Worm (Caenorhabditis elegans): ENCODE data around the gene clec-34.

clec-34 gene

ce11 chrV:16735518-16735917, at the start of gene clec-34, which contains the start of gene clec-38:
clec-34 (plus strand) TSS chrV:16735765.
clec-38 (minus strand) TSS chrV:16735618.
- TF ChIP-seq eor-1 (tag; optimal IDR thresholded peaks at IDR 0.05) = no peak
- no peak for TF ChIP-seq egl-5 (tag; optimal IDR thresholded peaks at IDR 0.05)
- no peak for TF ChIP-seq lin-15B (tag; optimal IDR thresholded peaks at IDR 0.05)
- no peak for TF ChIP-seq ZK546.5 (tag; optimal IDR thresholded peaks at IDR 0.05)
- no peak for TF ChIP-seq skn-1 (tag; optimal IDR thresholded peaks at IDR 0.05)
- TF ChIP-seq nhr-25 (tag; optimal IDR thresholded peaks at IDR 0.05) = no peak
- TF ChIP-seq nhr-23 (tag; optimal IDR thresholded peaks at IDR 0.05) = no peak
- no peak for TF ChIP-seq nfya-1 (tag; optimal IDR thresholded peaks at IDR 0.05; ENCODE audit: insufficient read depth)
- no peak for TF ChIP-seq ceh-16 (tag; optimal IDR thresholded peaks at IDR 0.05)
- no peak for TF ChIP-seq nhr-237 (tag; optimal IDR thresholded peaks at IDR 0.05)
- no peak for TF ChIP-seq pha-4 (tag; optimal IDR thresholded peaks at IDR 0.05)
- TF ChIP-seq nhr-11 (tag; optimal IDR thresholded peaks at IDR 0.05) = no peak
- TF ChIP-seq mml-1 (tag; optimal IDR thresholded peaks at IDR 0.05) = no peak
- no peak for TF ChIP-seq nhr-76 (tag; optimal IDR thresholded peaks at IDR 0.05)
- no peak for TF ChIP-seq pqm-1 (tag; optimal IDR thresholded peaks at IDR 0.05)
- no peak for TF ChIP-seq hmg-11 (tag; optimal IDR thresholded peaks at IDR 0.05)
- no peak for TF ChIP-seq unc-39 (tag; optimal IDR thresholded peaks at IDR 0.05)
- TF ChIP-seq lin-39 (tag; optimal IDR thresholded peaks at IDR 0.05) = no peak
- TF ChIP-seq ztf-11 (tag; optimal IDR thresholded peaks at IDR 0.05) = no peak

ce11 chrV:16687227-16687626, 48.3 kb upstream of the clec-34 start, which contains the start of gene srz-102:
srz-102 (plus strand) TSS chrV:16687527.
- no peak for TF ChIP-seq ztf-11 (tag; optimal IDR thresholded peaks at IDR 0.05)
- TF ChIP-seq nhr-12 (tag; optimal IDR thresholded peaks at IDR 0.05) = no peak
- TF ChIP-seq pha-4 (tag; optimal IDR thresholded peaks at IDR 0.05) = no peak
- no peak for TF ChIP-seq nhr-23 (tag; optimal IDR thresholded peaks at IDR 0.05)
- no peak for TF ChIP-seq elt-1 (tag; optimal IDR thresholded peaks at IDR 0.05)
- TF ChIP-seq nhr-43 (tag; optimal IDR thresholded peaks at IDR 0.05; ENCODE audit: poor library complexity, severe bottlenecking) = no peak
- TF ChIP-seq nhr-67 (tag; optimal IDR thresholded peaks at IDR 0.05) = no peak
- no peak for TF ChIP-seq ceh-82 (tag; optimal IDR thresholded peaks at IDR 0.05)
- TF ChIP-seq ztf-4 (tag; optimal IDR thresholded peaks at IDR 0.05) = no peak
- no peak for TF ChIP-seq egl-5 (tag; optimal IDR thresholded peaks at IDR 0.05)
- TF ChIP-seq lsy-12 (tag; optimal IDR thresholded peaks at IDR 0.05) = no peak
- no peak for TF ChIP-seq nhr-76 (tag; optimal IDR thresholded peaks at IDR 0.05)
- no peak for TF ChIP-seq elt-3 (tag; optimal IDR thresholded peaks at IDR 0.05)

- TF ChIP-seq nhr-11 (tag; optimal IDR thresholded peaks at IDR 0.05) (no peak), elt-3 (tag; optimal IDR thresholded peaks at IDR 0.05) (no peak), R02D3.7 (tag; optimal IDR thresholded peaks at IDR 0.05) (no peak), lsy-12 (tag; optimal IDR thresholded peaks at IDR 0.05) (no peak), jun-1 (tag; optimal IDR thresholded peaks at IDR 0.05) (no peak), zag-1 (tag; optimal IDR thresholded peaks at IDR 0.05) (no peak), nhr-76 (tag; optimal IDR thresholded peaks at IDR 0.05) (no peak), unc-62 (GFP tag; optimal IDR thresholded peaks at IDR 0.05) (no peak)
Observed at ce11 chrV:16692988-16693387, 42.6 kb upstream of the clec-34 start.

- TF ChIP-seq jun-1 (tag; optimal IDR thresholded peaks at IDR 0.05) (no peak), sea-2 (GFP tag; optimal IDR thresholded peaks at IDR 0.05) (no peak), zag-1 (tag; optimal IDR thresholded peaks at IDR 0.05) (no peak), ceh-28 (tag; optimal IDR thresholded peaks at IDR 0.05) (no peak), hmg-11 (tag; optimal IDR thresholded peaks at IDR 0.05) (no peak), ama-1 (optimal IDR thresholded peaks at IDR 0.05) (no peak), pha-4 (tag; optimal IDR thresholded peaks at IDR 0.05) (no peak), nhr-23 (tag; optimal IDR thresholded peaks at IDR 0.05) (no peak), fkh-2 (tag; optimal IDR thresholded peaks at IDR 0.05) (no peak), ztf-11 (tag; optimal IDR thresholded peaks at IDR 0.05) (no peak), unc-62 (GFP tag; optimal IDR thresholded peaks at IDR 0.05) (no peak), unc-39 (tag; optimal IDR thresholded peaks at IDR 0.05) (no peak), ceh-82 (tag; optimal IDR thresholded peaks at IDR 0.05) (no peak)
Observed at ce11 chrV:16693732-16694131, 41.8 kb upstream of the clec-34 start, which contains the start of gene srw-42. srw-42 (minus strand) TSS chrV:16693832.

ce11 chrV:16694538-16694937, 41.0 kb upstream of the clec-34 start, which contains the start of gene srz-101:
srz-101 (plus strand) TSS chrV:16694838.
- TF ChIP-seq fkh-2 (tag; optimal IDR thresholded peaks at IDR 0.05) = no peak
- TF ChIP-seq ztf-11 (tag; optimal IDR thresholded peaks at IDR 0.05) = no peak

All from whole organism, L3 larva.